Worm (Caenorhabditis elegans): ENCODE results near the gene F41H10.5.

ce11 chrIV:5381334-5381733 lies 20.6 kb downstream of the F41H10.5 start, which contains the start of gene F41H10.2:
- TF ChIP-seq snpc-4 (tag; optimal IDR thresholded peaks at IDR 0.05) (no peak), ama-1 (optimal IDR thresholded peaks at IDR 0.05) (no peak), jun-1 (tag; optimal IDR thresholded peaks at IDR 0.05) (no peak), ztf-11 (tag; optimal IDR thresholded peaks at IDR 0.05) (no peak), ztf-4 (tag; optimal IDR thresholded peaks at IDR 0.05) (no peak), egl-5 (tag; optimal IDR thresholded peaks at IDR 0.05) (no peak), nfya-1 (tag; optimal IDR thresholded peaks at IDR 0.05; ENCODE audit: insufficient read depth) (no peak), pqm-1 (tag; optimal IDR thresholded peaks at IDR 0.05) (no peak), unc-62 (GFP tag; optimal IDR thresholded peaks at IDR 0.05) (no peak), nhr-67 (tag; optimal IDR thresholded peaks at IDR 0.05) (no peak), nhr-23 (tag; optimal IDR thresholded peaks at IDR 0.05) (no peak), fos-1 (tag; optimal IDR thresholded peaks at IDR 0.05) (no peak), nhr-12 (tag; optimal IDR thresholded peaks at IDR 0.05) (no peak)

Measured in whole organism, L3 larva.